Worm (Caenorhabditis elegans): ENCODE results near the gene ckb-3.

Gene ckb-3

ce11 chrIII:4343070-4343469, 27.6 kb upstream of the ckb-3 start, which contains the start of the genes B0285.3 and lcmt-1:
Gene B0285.3 (minus strand): TSS chrIII:4343336.
Gene lcmt-1 (plus strand): TSS chrIII:4343446.
- TF ChIP-seq unc-130 (tag; optimal IDR thresholded peaks at IDR 0.05) (no peak), nhr-71 (tag; optimal IDR thresholded peaks at IDR 0.05) (peak; percentile 73), unc-62 (GFP tag; optimal IDR thresholded peaks at IDR 0.05) (no peak), tlp-1 (tag; optimal IDR thresholded peaks at IDR 0.05) (no peak), elt-3 (tag; optimal IDR thresholded peaks at IDR 0.05) (no peak), nhr-47 (tag; optimal IDR thresholded peaks at IDR 0.05) (peak; percentile 75), mab-9 (GFP tag; IDR thresholded peaks at IDR 0.05) (peak; percentile 33; the same call in 1 of the 2 replicates), xbp-1 (tag; optimal IDR thresholded peaks at IDR 0.05) (peak; percentile 67), lsy-2 (tag; optimal IDR thresholded peaks at IDR 0.05) (peak; percentile 51 to 59), ztf-4 (tag; optimal IDR thresholded peaks at IDR 0.05) (no peak), nhr-19 (GFP tag; conservative IDR thresholded peaks at IDR 0.05) (peak; percentile 49), ama-1 (optimal IDR thresholded peaks at IDR 0.05) (no peak), ceh-63 (GFP tag; optimal IDR thresholded peaks at IDR 0.05) (no peak), pax-3 (tag; optimal IDR thresholded peaks at IDR 0.05) (peak; percentile 12), lin-14 (GFP tag; optimal IDR thresholded peaks at IDR 0.05) (peak; percentile 87), elt-2 (tag; optimal IDR thresholded peaks at IDR 0.05) (no peak), efl-1 (optimal IDR thresholded peaks at IDR 0.05) (peak; percentile 37 to 63), efl-1 (GFP tag; optimal IDR thresholded peaks at IDR 0.05 in 1 of 2) (peak; percentile 63 to 95), mdl-1 (tag; optimal IDR thresholded peaks at IDR 0.05) (no peak), lin-13 (GFP tag; optimal IDR thresholded peaks at IDR 0.05) (no peak), egl-27 (tag; optimal IDR thresholded peaks at IDR 0.05) (no peak), zip-4 (GFP tag; optimal IDR thresholded peaks at IDR 0.05) (no peak), Y116A8C.19 (tag; optimal IDR thresholded peaks at IDR 0.05; ENCODE audit: borderline replicate concordance) (no peak), blmp-1 (tag; optimal IDR thresholded peaks at IDR 0.05) (peak; percentile 31), snpc-4 (tag; optimal IDR thresholded peaks at IDR 0.05) (peak; percentile 23), nhr-85 (tag) (peak; percentile 82), ets-5 (GFP tag; IDR thresholded peaks at IDR 0.05) (no peak), alr-1 (tag; optimal IDR thresholded peaks at IDR 0.05; ENCODE audit: borderline replicate concordance) (no peak), nhr-77 (tag; optimal IDR thresholded peaks at IDR 0.05) (no peak), skn-1 (tag; optimal IDR thresholded peaks at IDR 0.05) (peak; percentile 33), fkh-10 (GFP tag; optimal IDR thresholded peaks at IDR 0.05) (no peak), nhr-84 (tag; optimal IDR thresholded peaks at IDR 0.05) (no peak), nhr-12 (tag; optimal IDR thresholded peaks at IDR 0.05) (no peak), dpl-1 (GFP tag; optimal IDR thresholded peaks at IDR 0.05) (peak; percentile 24 to 60 (median 50)), jun-1 (tag; optimal IDR thresholded peaks at IDR 0.05) (no peak), grh-1 (GFP tag; IDR thresholded peaks at IDR 0.05) (no peak), sup-37 (GFP tag; optimal IDR thresholded peaks at IDR 0.05) (no peak), hlh-4 (tag; optimal IDR thresholded peaks at IDR 0.05) (peak; percentile 42), tbx-2 (tag; optimal IDR thresholded peaks at IDR 0.05) (peak; percentile 69), hpl-2 (GFP tag; optimal IDR thresholded peaks at IDR 0.05) (no peak), aha-1 (tag; optimal IDR thresholded peaks at IDR 0.05) (no peak), efl-3 (GFP tag; optimal IDR thresholded peaks at IDR 0.05) (no peak), lir-3 (tag; optimal IDR thresholded peaks at IDR 0.05; ENCODE audit: poor library complexity) (peak; percentile 87), nhr-237 (tag; optimal IDR thresholded peaks at IDR 0.05) (no peak), dsc-1 (tag; optimal IDR thresholded peaks at IDR 0.05) (peak; percentile 75), nhr-90 (tag; optimal IDR thresholded peaks at IDR 0.05; ENCODE audit: poor library complexity) (peak; percentile 70), ceh-82 (tag; optimal IDR thresholded peaks at IDR 0.05) (peak in 2 of 3 experiments; percentile 8 to 26), lin-35 (GFP tag; optimal IDR thresholded peaks at IDR 0.05) (peak; percentile 31 to 50), swsn-7 (tag; optimal IDR thresholded peaks at IDR 0.05) (peak; percentile 61), nhr-20 (tag; optimal IDR thresholded peaks at IDR 0.05) (peak; percentile 58), unc-86 (tag; optimal IDR thresholded peaks at IDR 0.05) (peak; percentile 31), ces-1 (GFP tag; optimal IDR thresholded peaks at IDR 0.05) (no peak), lin-39 (tag; optimal IDR thresholded peaks at IDR 0.05) (no peak)

Measured in whole organism, L1 larva.